Fruit fly (Drosophila melanogaster): ENCODE results near the gene CG43376.

Gene CG43376

dm6 chr2L:13778648-13779047 lies 4.9 kb downstream of the CG43376 start (continued):
- TF ChIP-seq zfh2 (GFP tag; optimal IDR thresholded peaks at IDR 0.05), result peak; percentile 21
- no peak for TF ChIP-seq CG15479 (GFP tag; optimal IDR thresholded peaks at IDR 0.05)
- peak; percentile 52 for TF ChIP-seq CG18262 (tag; optimal IDR thresholded peaks at IDR 0.05)
- peak; percentile 69 for TF ChIP-seq CG9437 (GFP tag; optimal IDR thresholded peaks at IDR 0.05)
- TF ChIP-seq cas (GFP tag; IDR thresholded peaks at IDR 0.05), result no peak
- TF ChIP-seq hth (optimal IDR thresholded peaks at IDR 0.05), result no peak
- peak; percentile 51 for TF ChIP-seq bab2 (GFP tag; optimal IDR thresholded peaks at IDR 0.05)
- peak; percentile 50 for TF ChIP-seq lab (GFP tag; optimal IDR thresholded peaks at IDR 0.05)
- TF ChIP-seq CG14710 (tag; optimal IDR thresholded peaks at IDR 0.05), result peak; percentile 1
- TF ChIP-seq CG14860 (GFP tag; IDR thresholded peaks at IDR 0.05; ENCODE audit: partially characterized antibody), result no peak
- no peak for TF ChIP-seq CG11398 (GFP tag; optimal IDR thresholded peaks at IDR 0.05)
- TF ChIP-seq ara (GFP tag; IDR thresholded peaks at IDR 0.05), result no peak
- TF ChIP-seq Bteb2 (GFP tag; optimal IDR thresholded peaks at IDR 0.05), result peak; percentile 52
- TF ChIP-seq CG32772 (GFP tag; IDR thresholded peaks at IDR 0.05), result no peak
- TF ChIP-seq ken (GFP tag; IDR thresholded peaks at IDR 0.05), result peak; percentile 20; the same call in 1 of the 3 replicates
- no peak for TF ChIP-seq MESR4 (GFP tag; optimal IDR thresholded peaks at IDR 0.05)
- TF ChIP-seq Atf6 (GFP tag; IDR thresholded peaks at IDR 0.05), result 0 out of 2 replicates have a peak, but pooled peaks have one; percentile 37
- no peak for TF ChIP-seq CG18764 (GFP tag; optimal IDR thresholded peaks at IDR 0.05)
- TF ChIP-seq CG13624 (GFP tag; optimal IDR thresholded peaks at IDR 0.05), result peak; percentile 40
- peak; percentile 66 for TF ChIP-seq caup (GFP tag; optimal IDR thresholded peaks at IDR 0.05; ENCODE audit: severe bottlenecking)
- TF ChIP-seq mirr (GFP tag; optimal IDR thresholded peaks at IDR 0.05), result no peak
- peak; percentile 5 for TF ChIP-seq NC2β (GFP tag; optimal IDR thresholded peaks at IDR 0.05)
- TF ChIP-seq CG7357 (GFP tag; IDR thresholded peaks at IDR 0.05), result no peak
- TF ChIP-seq NK7.1 (GFP tag; optimal IDR thresholded peaks at IDR 0.05), result no peak
- no peak for TF ChIP-seq Hey (tag; optimal IDR thresholded peaks at IDR 0.05)
- no peak for TF ChIP-seq Dll (GFP tag; IDR thresholded peaks at IDR 0.05; ENCODE audit: partially characterized antibody)
- TF ChIP-seq CG7987 (GFP tag; optimal IDR thresholded peaks at IDR 0.05), result no peak
- TF ChIP-seq Mad (GFP tag; optimal IDR thresholded peaks at IDR 0.05), result peak; percentile 18
- peak; percentile 61 for TF ChIP-seq CG18599 (GFP tag; optimal IDR thresholded peaks at IDR 0.05)
- TF ChIP-seq mld (GFP tag; IDR thresholded peaks at IDR 0.05; ENCODE audit: partially characterized antibody), result no peak
- peak; percentile 19; the same call in 1 of the 2 replicates for TF ChIP-seq HLH3B (GFP tag; IDR thresholded peaks at IDR 0.05)
- peak; percentile 27; the same call in 1 of the 2 replicates for TF ChIP-seq ttk (GFP tag; IDR thresholded peaks at IDR 0.05)
- 0 out of 2 replicates have a peak, but pooled peaks have one; percentile 13 for TF ChIP-seq Rx (GFP tag; IDR thresholded peaks at IDR 0.05)
- no peak for TF ChIP-seq eve (GFP tag; optimal IDR thresholded peaks at IDR 0.05)
- peak; percentile 9 for TF ChIP-seq tin (GFP tag; optimal IDR thresholded peaks at IDR 0.05)
- TF ChIP-seq D19A (tag; optimal IDR thresholded peaks at IDR 0.05), result peak; percentile 66
- no peak for TF ChIP-seq CG6272 (GFP tag; IDR thresholded peaks at IDR 0.05)
- peak; percentile 38 for TF ChIP-seq da (GFP tag; optimal IDR thresholded peaks at IDR 0.05)
- no peak for TF ChIP-seq twi (tag; optimal IDR thresholded peaks at IDR 0.05)
- no peak for TF ChIP-seq HLHmδ (GFP tag; optimal IDR thresholded peaks at IDR 0.05)
- peak; percentile 24; the same call in 1 of the 2 replicates for TF ChIP-seq onecut (GFP tag; IDR thresholded peaks at IDR 0.05)
- no peak for TF ChIP-seq gfzf (GFP tag; optimal IDR thresholded peaks at IDR 0.05)
- no peak for TF ChIP-seq dimm (GFP tag; IDR thresholded peaks at IDR 0.05)
- peak in 1 of 3 experiments; percentile 52 for TF ChIP-seq lola (GFP tag; optimal IDR thresholded peaks at IDR 0.05)
- peak; percentile 13 for TF ChIP-seq scrt (GFP tag; optimal IDR thresholded peaks at IDR 0.05)
- TF ChIP-seq Sry-δ (GFP tag; optimal IDR thresholded peaks at IDR 0.05), result peak; percentile 9
- TF ChIP-seq esg (GFP tag; conservative IDR thresholded peaks at IDR 0.05), result peak; percentile 50
- TF ChIP-seq CG9876 (GFP tag; optimal IDR thresholded peaks at IDR 0.05), result no peak
- TF ChIP-seq CG1529 (GFP tag; optimal IDR thresholded peaks at IDR 0.05), result no peak
- TF ChIP-seq CG18011 (GFP tag; optimal IDR thresholded peaks at IDR 0.05), result no peak
- no peak for TF ChIP-seq CG10462 (GFP tag; optimal IDR thresholded peaks at IDR 0.05)

Data from whole organism, embryonic.